Worm (Caenorhabditis elegans) whole organism, young adult: ENCODE data around the gene sqst-5.

Source experiments
- F49E8.2 ChIP-seq: sonication (generic microtip); optimal IDR thresholded peaks from 3 replicates; lab custom pipeline; 2017; ENCODE audit warnings: missing genetic modification characterization, mild to moderate bottlenecking, missing compliant biosample characterization, antibody characterized with exemption, moderate library complexity; ENCODE audit not compliant: insufficient read depth
- die-1 ChIP-seq: sonication (generic microtip); optimal IDR thresholded peaks from 2 replicates; lab custom pipeline; 2016; ENCODE audit warnings: missing genotype, mild to moderate bottlenecking, missing genetic modification characterization, missing compliant biosample characterization
- hlh-26 ChIP-seq: fragments of 200-800 bp; sonication (Bioruptor generic); conservative IDR thresholded peaks from 2 replicates; pipeline ENCODE4 v1.3.6; 2022; ENCODE audit warnings: missing genetic modification reagents, missing genetic modification characterization, missing compliant biosample characterization
- madf-6 ChIP-seq: fragments of 200-800 bp; sonication (Bioruptor generic); IDR thresholded peaks from 2 replicates; pipeline ENCODE4 v1.3.6; 2022; ENCODE audit warnings: missing genetic modification reagents, missing genetic modification characterization, missing compliant biosample characterization
- mel-28 ChIP-seq: sonication (generic microtip); optimal IDR thresholded peaks from 2 replicates; lab custom pipeline; 2016; ENCODE audit warnings: borderline replicate concordance, mild to moderate bottlenecking, missing genetic modification characterization, missing compliant biosample characterization
- rec-8 ChIP-seq, 2 experiments: sonication (generic microtip); optimal IDR thresholded peaks; 2 replicates each; lab custom pipeline; 2016; ENCODE audit warnings: mild to moderate bottlenecking in 2 of 2, missing genetic modification characterization in 2 of 2, missing genetic modification reagents in 2 of 2, missing genotype in 2 of 2, missing biosample characterization in 1 of 2, missing compliant biosample characterization in 1 of 2, moderate library complexity in 1 of 2
- snpc-1.1 ChIP-seq: sonication (generic microtip); optimal IDR thresholded peaks from 2 replicates; lab custom pipeline; 2017; ENCODE audit warnings: missing genetic modification characterization, mild to moderate bottlenecking, missing compliant biosample characterization, antibody characterized with exemption, moderate library complexity, missing genotype, missing genetic modification reagents; ENCODE audit not compliant: insufficient read depth
- unc-62 ChIP-seq: fragments of 150-350 bp; optimal IDR thresholded peaks from 2 replicates; lab custom pipeline; 2014; ENCODE audit warnings: missing biosample characterization, missing genetic modification reagents, missing genetic modification characterization

ce11 chrIII:117210-117609, 30.2 kb downstream of the sqst-5 start, which contains the start of gene C29F9.5:
- TF ChIP-seq mel-28 (tag; lab: Kevin White, UChicago) = no peak
- no peak for TF ChIP-seq F49E8.2 (tag; lab: Kevin White, UChicago)
- TF ChIP-seq unc-62 (GFP tag; lab: Kevin White, UChicago) = no peak
- no peak for TF ChIP-seq hlh-26
- no peak for TF ChIP-seq rec-8 (tag; optimal IDR thresholded peaks at IDR 0.05; lab: Kevin White, UChicago)
- no peak for TF ChIP-seq die-1
- no peak for TF ChIP-seq snpc-1.1
- no peak for TF ChIP-seq madf-6 (GFP tag; lab: Robert Waterston, UW)
